Fruit fly (Drosophila melanogaster): Measurements from ENCODE around the gene CG13398.

Gene CG13398

DNA sequence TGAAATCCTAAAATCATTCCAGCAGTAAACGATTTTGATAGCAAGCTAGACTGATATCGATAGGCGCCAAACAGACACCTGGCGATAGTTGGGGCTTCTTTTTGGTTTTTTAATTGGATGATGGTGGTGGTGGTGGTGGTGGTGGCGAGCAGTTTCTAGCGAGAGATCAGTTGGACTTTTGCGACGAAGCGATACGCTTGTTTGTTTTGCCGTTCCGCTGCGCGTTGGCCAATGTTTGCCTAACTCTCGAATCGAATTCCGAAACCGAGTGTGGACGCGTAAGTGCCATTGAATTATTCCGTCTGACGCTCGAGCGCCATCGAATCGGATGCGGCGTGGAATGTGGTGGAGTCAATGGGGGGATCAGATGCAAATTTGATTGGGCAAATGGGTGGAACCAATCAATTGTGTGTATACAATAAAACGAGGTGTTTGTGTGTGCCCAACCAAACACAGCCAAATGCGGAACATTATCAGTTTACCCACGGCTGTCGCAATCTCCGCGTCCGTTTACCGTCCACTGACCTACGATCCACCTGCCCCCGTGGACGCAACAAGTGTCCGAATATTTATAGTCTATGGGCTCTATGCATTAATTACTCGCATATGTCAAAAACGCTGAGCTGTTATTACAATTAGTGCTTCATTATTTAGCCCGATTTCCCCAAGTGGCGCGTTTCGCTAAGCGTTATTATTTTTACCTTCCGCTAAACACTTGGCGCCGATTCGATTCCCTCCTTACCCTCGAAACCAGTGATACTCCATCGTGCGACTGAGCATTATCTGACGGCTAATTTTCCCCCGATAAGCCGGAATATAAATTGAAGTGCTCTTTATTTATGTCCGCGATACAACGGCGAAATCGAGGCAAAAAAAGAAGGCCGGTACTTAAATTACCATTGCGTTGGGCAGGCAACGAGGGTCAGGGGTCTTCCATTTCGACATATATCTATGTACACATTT, 44.4 kb downstream of the CG13398 start, which contains the start of gene CG17292:
Gene CG17292, plus strand, starts transcription at position 91 of the 963 bp plus-strand sequence.
- TF ChIP-seq psq (optimal IDR thresholded peaks at IDR 0.05), result no peak
- no peak for TF ChIP-seq insv (optimal IDR thresholded peaks at IDR 0.05)
- TF ChIP-seq Sin3A (optimal IDR thresholded peaks at IDR 0.05), result no peak
- no peak for TF ChIP-seq Myc (optimal IDR thresholded peaks at IDR 0.05)
- no peak for TF ChIP-seq ttk (optimal IDR thresholded peaks at IDR 0.05)
- no peak for TF ChIP-seq h (optimal IDR thresholded peaks at IDR 0.05)

DNA sequence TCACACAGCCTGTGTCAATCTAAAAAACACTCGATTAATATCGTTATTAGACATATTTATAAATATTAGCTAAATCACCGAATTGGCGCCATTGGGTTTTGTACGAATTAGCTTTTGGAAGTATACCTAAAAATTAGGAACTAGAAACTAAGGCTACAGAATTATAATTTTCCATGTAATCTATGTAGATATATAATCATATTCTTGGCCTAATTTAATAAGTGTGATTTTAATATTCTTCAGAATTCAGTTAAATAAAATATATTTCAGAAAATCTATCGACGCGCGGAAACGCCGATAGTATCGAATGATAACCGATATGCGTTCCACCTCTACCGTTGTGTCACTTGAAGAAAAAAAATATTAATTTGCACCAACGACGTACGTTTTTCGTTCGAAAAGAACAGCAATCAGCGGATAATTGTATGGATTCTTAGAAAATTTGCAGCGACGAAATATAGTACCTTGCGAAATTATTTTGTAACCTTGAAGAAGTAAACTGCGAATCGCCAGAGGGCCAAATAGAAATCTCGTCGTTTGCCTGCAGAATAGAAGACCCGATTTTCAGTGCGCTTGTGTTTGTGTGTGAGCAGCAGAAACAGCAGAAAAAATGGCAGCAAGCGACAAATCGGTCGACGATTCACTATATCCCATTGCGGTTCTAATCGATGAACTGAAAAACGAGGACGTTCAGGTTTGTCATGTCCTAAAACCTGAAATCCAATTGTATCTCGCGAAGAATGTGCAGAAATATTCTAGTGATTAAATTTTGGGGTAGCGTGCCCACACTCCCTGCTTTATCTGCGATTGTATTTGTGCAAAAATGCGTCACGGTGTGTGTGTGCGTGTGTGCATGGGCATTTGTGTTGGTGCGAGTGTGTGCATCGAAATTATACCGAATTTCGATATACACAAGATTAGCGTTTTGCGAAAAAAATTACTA, 49.1 kb downstream of the CG13398 start, which contains the start of gene Pp2A-29B:
Gene Pp2A-29B, plus strand, starts transcription at position 338 of the 943 bp plus-strand sequence.
- TF ChIP-seq psq (optimal IDR thresholded peaks at IDR 0.05) (no peak), insv (optimal IDR thresholded peaks at IDR 0.05) (no peak), Sin3A (optimal IDR thresholded peaks at IDR 0.05) (no peak), h (optimal IDR thresholded peaks at IDR 0.05) (no peak), Myc (optimal IDR thresholded peaks at IDR 0.05) (no peak)

DNA sequence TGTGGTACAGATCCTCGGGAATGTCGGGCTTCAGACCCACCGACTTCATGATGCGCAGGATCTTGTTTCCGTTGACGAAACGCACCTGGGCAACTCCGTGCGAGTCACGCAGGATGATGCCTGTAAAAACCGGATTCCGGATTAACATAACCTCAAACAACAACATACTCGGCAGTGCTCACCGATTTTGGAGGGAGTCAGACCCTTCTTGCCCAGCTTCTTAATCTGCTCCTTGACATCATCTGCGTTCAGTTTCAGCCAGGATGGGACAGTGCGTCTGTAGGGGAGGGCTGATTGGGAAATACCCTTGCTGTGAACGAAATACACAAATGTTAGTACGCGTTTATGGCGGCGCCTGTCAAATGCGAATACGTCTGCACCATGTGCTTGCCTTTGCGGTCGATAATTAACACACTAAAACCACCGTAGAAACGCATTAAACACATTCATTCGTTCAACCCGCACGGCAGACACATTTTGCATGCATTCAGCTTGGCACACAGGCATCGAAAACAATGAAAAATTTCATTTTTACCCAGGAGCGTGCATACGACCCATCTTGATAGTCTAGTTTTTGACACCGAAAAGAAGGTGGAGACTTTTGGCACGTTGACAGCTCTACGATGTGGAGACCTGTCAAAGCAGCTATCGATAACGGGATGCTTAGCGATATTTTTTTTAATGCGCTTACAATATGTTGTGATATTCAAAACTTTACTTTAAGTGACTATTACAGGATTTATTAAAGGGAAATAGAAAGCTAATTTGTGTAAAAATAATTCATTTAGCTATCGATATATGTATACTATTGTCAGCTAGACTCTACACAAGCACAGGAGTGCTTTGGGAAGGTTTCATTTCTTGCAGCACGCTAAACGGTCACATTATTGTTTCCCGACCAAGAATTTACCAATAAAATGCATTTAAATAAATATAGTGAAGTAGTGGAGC, 50.8 kb downstream of the CG13398 start, which contains the start of the genes RpS13 and CSN8:
Gene RpS13, minus strand, starts transcription at position 657 of the 951 bp plus-strand sequence.
Gene CSN8, plus strand, starts transcription at position 850 of the 951 bp plus-strand sequence.
- TF ChIP-seq Myc (optimal IDR thresholded peaks at IDR 0.05) (no peak), insv (optimal IDR thresholded peaks at IDR 0.05) (no peak), h (optimal IDR thresholded peaks at IDR 0.05) (no peak), ttk (optimal IDR thresholded peaks at IDR 0.05) (no peak), psq (optimal IDR thresholded peaks at IDR 0.05) (no peak), Sin3A (optimal IDR thresholded peaks at IDR 0.05) (no peak)

dm6 chr2L:8362955-8363285, 52.1 kb downstream of the CG13398 start:
- TF ChIP-seq h (optimal IDR thresholded peaks at IDR 0.05), result no peak
- no peak for TF ChIP-seq psq (optimal IDR thresholded peaks at IDR 0.05)
- no peak for TF ChIP-seq Sin3A (optimal IDR thresholded peaks at IDR 0.05)
- TF ChIP-seq insv (optimal IDR thresholded peaks at IDR 0.05), result no peak
- TF ChIP-seq ttk (optimal IDR thresholded peaks at IDR 0.05), result no peak
- TF ChIP-seq Myc (optimal IDR thresholded peaks at IDR 0.05), result no peak

- TF ChIP-seq psq (optimal IDR thresholded peaks at IDR 0.05) (no peak), ttk (optimal IDR thresholded peaks at IDR 0.05) (no peak), insv (optimal IDR thresholded peaks at IDR 0.05) (no peak), Myc (optimal IDR thresholded peaks at IDR 0.05) (no peak), h (optimal IDR thresholded peaks at IDR 0.05) (no peak), Sin3A (optimal IDR thresholded peaks at IDR 0.05) (no peak)
Observed at dm6 chr2L:8362273-8362954, 52.6 kb downstream of the CG13398 start, which contains the start of gene CG7627. CG7627 (minus strand) TSS chr2L:8362469.

All from Kc167 (cell line).